Worm (Caenorhabditis elegans): ENCODE measurements around the gene C45G9.15.

ce11 chrIII:5083304-5083703 lies 31.5 kb upstream of the C45G9.15 start:
- TF ChIP-seq ztf-4 (tag; optimal IDR thresholded peaks at IDR 0.05) (no peak), nhr-237 (tag; optimal IDR thresholded peaks at IDR 0.05) (no peak), nhr-12 (tag; optimal IDR thresholded peaks at IDR 0.05) (no peak), pha-4 (tag; optimal IDR thresholded peaks at IDR 0.05) (no peak), nhr-25 (tag; optimal IDR thresholded peaks at IDR 0.05) (no peak), ZK546.5 (tag; optimal IDR thresholded peaks at IDR 0.05) (no peak)

All from whole organism, L3 larva.